Worm (Caenorhabditis elegans) whole organism, L3 larva: ENCODE data around the gene clec-40.

Experiments
- fos-1 ChIP-seq: fragments of 150-350 bp; optimal IDR thresholded peaks from 2 replicates; lab custom pipeline; 2014; ENCODE audit warnings: missing biosample characterization, missing genetic modification characterization
- lin-39 ChIP-seq: fragments of 150-350 bp; optimal IDR thresholded peaks from 2 replicates; lab custom pipeline; 2018; ENCODE audit warnings: missing biosample characterization, missing genetic modification reagents, missing genetic modification characterization
- nhr-237 ChIP-seq: fragments of 150-350 bp; optimal IDR thresholded peaks from 2 replicates; lab custom pipeline; 2014; ENCODE audit warnings: missing biosample characterization, missing genetic modification characterization
- nhr-25 ChIP-seq: sonication (generic microtip); optimal IDR thresholded peaks from 2 replicates; lab custom pipeline; 2017; ENCODE audit warnings: missing biosample characterization, missing genetic modification characterization
- pha-4 ChIP-seq: fragments of 150-350 bp; optimal IDR thresholded peaks from 2 replicates; lab custom pipeline; 2014; ENCODE audit warnings: missing biosample characterization, missing genetic modification reagents, missing genetic modification characterization
- pqm-1 ChIP-seq: fragments of 150-350 bp; optimal IDR thresholded peaks from 2 replicates; lab custom pipeline; 2017; ENCODE audit warnings: missing biosample characterization, missing genetic modification characterization, inconsistent platforms
- skn-1 ChIP-seq: fragments of 150-350 bp; optimal IDR thresholded peaks from 2 replicates; lab custom pipeline; 2014; ENCODE audit warnings: missing biosample characterization, missing genetic modification characterization
- snpc-4 ChIP-seq: fragments of 150-350 bp; optimal IDR thresholded peaks from 2 replicates; lab custom pipeline; 2014; ENCODE audit warnings: missing biosample characterization, missing genetic modification characterization
- unc-62 ChIP-seq: fragments of 150-350 bp; sonication (generic microtip); optimal IDR thresholded peaks from 4 replicates; lab custom pipeline; 2014; ENCODE audit warnings: missing biosample characterization, missing genetic modification reagents, missing genetic modification characterization
- ztf-4 ChIP-seq: fragments of 150-350 bp; optimal IDR thresholded peaks from 2 replicates; lab custom pipeline; 2014; ENCODE audit warnings: missing biosample characterization, missing genetic modification characterization

ce11 chrV:16838435-16838834 is 2.4 kb downstream of the clec-40 start:
- TF ChIP-seq nhr-237 (tag; lab: Kevin White, UChicago), result no peak
- no peak for TF ChIP-seq lin-39 (tag; lab: Kevin White, UChicago)
- no peak for TF ChIP-seq pqm-1 (tag; lab: Kevin White, UChicago)
- TF ChIP-seq unc-62 (GFP tag; lab: Kevin White, UChicago), result no peak
- TF ChIP-seq skn-1 (tag; lab: Kevin White, UChicago), result no peak
- TF ChIP-seq snpc-4, result no peak
- TF ChIP-seq pha-4, result no peak
- no peak for TF ChIP-seq fos-1
- TF ChIP-seq ztf-4 (tag; lab: Kevin White, UChicago), result no peak
- TF ChIP-seq nhr-25, result no peak
